Fruit fly (Drosophila melanogaster) whole organism, embryonic: ENCODE results near the gene CG15877.

Experiments used
- Antp ChIP-seq: fragments of 200-800 bp; sonication (Bioruptor generic); optimal IDR thresholded peaks from 3 replicates; lab custom pipeline; 2016; ENCODE audit warnings: missing biosample characterization, missing genetic modification characterization
- Asciz ChIP-seq: fragments of 200-800 bp; sonication (Bioruptor generic); optimal IDR thresholded peaks from 2 replicates; lab custom pipeline; 2017; ENCODE audit warnings: missing biosample characterization, mild to moderate bottlenecking, missing genetic modification characterization, missing genetic modification reagents
- Bteb2 ChIP-seq: fragments of 200-800 bp; sonication (Bioruptor generic); optimal IDR thresholded peaks from 2 replicates; lab custom pipeline; 2016; ENCODE audit warnings: missing biosample characterization, missing genetic modification characterization
- CG12769 ChIP-seq: fragments of 200-800 bp; sonication (Bioruptor generic); optimal IDR thresholded peaks from 2 replicates; lab custom pipeline; 2019; ENCODE audit warnings: missing biosample characterization, mild to moderate bottlenecking, missing genetic modification characterization, moderate library complexity
- CG16779 ChIP-seq: fragments of 200-800 bp; sonication (Bioruptor generic); IDR thresholded peaks from 2 replicates; pipeline ENCODE4 v1.3.6; 2022; ENCODE audit warnings: missing biosample characterization, missing genetic modification characterization
- CG16863 ChIP-seq: fragments of 200-800 bp; sonication (Bioruptor generic); optimal IDR thresholded peaks from 3 replicates; lab custom pipeline; 2016; ENCODE audit warnings: missing biosample characterization, missing genetic modification characterization
- CG18599 ChIP-seq: fragments of 200-800 bp; sonication (Bioruptor generic); optimal IDR thresholded peaks from 3 replicates; lab custom pipeline; 2017; ENCODE audit warnings: missing biosample characterization, missing genetic modification characterization, mild to moderate bottlenecking, moderate library complexity, missing genetic modification reagents
- CG34376 ChIP-seq: fragments of 200-800 bp; sonication (Bioruptor generic); optimal IDR thresholded peaks from 2 replicates; lab custom pipeline; 2018; ENCODE audit warnings: missing biosample characterization, mild to moderate bottlenecking, missing genetic modification characterization
- CG6272 ChIP-seq: fragments of 200-800 bp; sonication (Bioruptor generic); IDR thresholded peaks from 2 replicates; pipeline ENCODE4 v1.3.6; 2022; ENCODE audit warnings: missing biosample characterization, missing genetic modification characterization
- CG7357 ChIP-seq: fragments of 200-800 bp; sonication (Bioruptor generic); IDR thresholded peaks from 3 replicates; pipeline ENCODE4 v1.3.6; 2022; ENCODE audit warnings: missing biosample characterization, missing genetic modification characterization
- Doc2 ChIP-seq: fragments of 200-800 bp; sonication (Bioruptor generic); IDR thresholded peaks from 2 replicates; pipeline ENCODE4 v1.3.6; 2022; ENCODE audit warnings: missing biosample characterization, missing genetic modification characterization
- Fer2 ChIP-seq: fragments of 200-800 bp; sonication (Bioruptor generic); optimal IDR thresholded peaks from 2 replicates; lab custom pipeline; 2018; ENCODE audit warnings: missing biosample characterization, mild to moderate bottlenecking, missing genetic modification characterization, moderate library complexity
- HHEX ChIP-seq: fragments of 200-800 bp; sonication (Bioruptor generic); optimal IDR thresholded peaks from 3 replicates; lab custom pipeline; 2017; ENCODE audit warnings: missing biosample characterization, mild to moderate bottlenecking, missing genetic modification characterization, missing genetic modification reagents
- Neu2 ChIP-seq: fragments of 200-800 bp; sonication (Bioruptor generic); optimal IDR thresholded peaks from 3 replicates; lab custom pipeline; 2016; ENCODE audit warnings: missing biosample characterization, missing genetic modification characterization, borderline replicate concordance
- Nf-YB ChIP-seq: fragments of 200-800 bp; sonication (Bioruptor generic); optimal IDR thresholded peaks from 3 replicates; lab custom pipeline; 2019; ENCODE audit warnings: missing biosample characterization, mild to moderate bottlenecking, missing genetic modification characterization, moderate library complexity
- Oli ChIP-seq: fragments of 200-800 bp; sonication (Bioruptor generic); optimal IDR thresholded peaks from 2 replicates; lab custom pipeline; 2018; ENCODE audit warnings: missing biosample characterization, mild to moderate bottlenecking, missing genetic modification characterization, moderate library complexity
- Opbp ChIP-seq: fragments of 200-800 bp; sonication (Bioruptor generic); IDR thresholded peaks from 3 replicates; pipeline ENCODE4 v1.3.6; 2022; ENCODE audit warnings: missing biosample characterization, missing genetic modification characterization; ENCODE audit not compliant: partially characterized antibody
- Ptx1 ChIP-seq: fragments of 200-800 bp; sonication (Bioruptor generic); IDR thresholded peaks from 2 replicates; pipeline ENCODE4 v1.3.6; 2022; ENCODE audit warnings: missing biosample characterization, missing genetic modification characterization
- br ChIP-seq: fragments of >200 bp; optimal IDR thresholded peaks from 2 replicates; lab custom pipeline; 2017
- bsh ChIP-seq, 2 experiments: fragments of 200-800 bp; sonication (Bioruptor generic); optimal IDR thresholded peaks; 2 replicates each; lab custom pipeline; 2017 to 2018; ENCODE audit warnings: mild to moderate bottlenecking in 2 of 2, missing biosample characterization in 2 of 2, missing genetic modification characterization in 2 of 2, moderate library complexity in 1 of 2
- fd3F ChIP-seq: fragments of 200-800 bp; sonication (Bioruptor generic); optimal IDR thresholded peaks from 2 replicates; lab custom pipeline; 2018; ENCODE audit warnings: missing biosample characterization, mild to moderate bottlenecking, missing genetic modification characterization, moderate library complexity
- fd64A ChIP-seq: fragments of 200-800 bp; sonication (Bioruptor generic); optimal IDR thresholded peaks from 3 replicates; lab custom pipeline; 2018; ENCODE audit warnings: missing biosample characterization, mild to moderate bottlenecking, missing genetic modification characterization
- ham ChIP-seq: fragments of 200-800 bp; sonication (Bioruptor generic); IDR thresholded peaks from 2 replicates; pipeline ENCODE4 v1.3.6; 2022; ENCODE audit warnings: missing biosample characterization, missing genetic modification characterization
- nom ChIP-seq: fragments of 200-800 bp; sonication (Bioruptor generic); optimal IDR thresholded peaks from 2 replicates; lab custom pipeline; 2017; ENCODE audit warnings: missing biosample characterization, missing genetic modification characterization, mild to moderate bottlenecking, moderate library complexity, missing genetic modification reagents
- phol ChIP-seq: fragments of 200-800 bp; sonication (Bioruptor generic); optimal IDR thresholded peaks from 3 replicates; lab custom pipeline; 2018; ENCODE audit warnings: missing biosample characterization, mild to moderate bottlenecking, missing genetic modification characterization, moderate library complexity
- pnt ChIP-seq: fragments of 200-800 bp; sonication (Bioruptor generic); optimal IDR thresholded peaks from 3 replicates; lab custom pipeline; 2016; ENCODE audit warnings: missing biosample characterization, missing genetic modification characterization
- repo ChIP-seq: fragments of 200-800 bp; sonication (Bioruptor generic); optimal IDR thresholded peaks from 2 replicates; lab custom pipeline; 2016; ENCODE audit warnings: missing biosample characterization, missing genetic modification characterization
- sens-2 ChIP-seq: fragments of 200-800 bp; sonication (Bioruptor generic); IDR thresholded peaks from 2 replicates; pipeline ENCODE4 v1.3.6; 2022; ENCODE audit warnings: missing biosample characterization, missing genetic modification characterization
- tna ChIP-seq: fragments of 200-800 bp; sonication (Bioruptor generic); IDR thresholded peaks from 2 replicates; pipeline ENCODE4 v1.3.6; 2022; ENCODE audit warnings: missing biosample characterization, missing genetic modification characterization; ENCODE audit not compliant: partially characterized antibody
- unpg ChIP-seq: fragments of 200-800 bp; sonication (Bioruptor generic); optimal IDR thresholded peaks from 3 replicates; lab custom pipeline; 2018; ENCODE audit warnings: missing biosample characterization, mild to moderate bottlenecking, missing genetic modification characterization, moderate library complexity
- wek ChIP-seq: fragments of 200-800 bp; sonication (Bioruptor generic); optimal IDR thresholded peaks from 3 replicates; lab custom pipeline; 2018; ENCODE audit warnings: missing biosample characterization, mild to moderate bottlenecking, missing genetic modification characterization, moderate library complexity

Gene CG15877

dm6 chr3L:2332228-2332627 lies 45.1 kb downstream of the CG15877 start (continued):
- TF ChIP-seq wek (GFP tag; lab: Kevin White, UChicago) (no peak), CG7357 (GFP tag; lab: Robert Waterston, UW) (0 out of 3 replicates have a peak, but pooled peaks have one; percentile 28), CG18599 (GFP tag; lab: Kevin White, UChicago) (peak; percentile 67), fd3F (GFP tag; lab: Kevin White, UChicago) (no peak), tna (no peak), pnt (no peak), Doc2 (no peak), Nf-YB (GFP tag; lab: Kevin White, UChicago) (no peak), phol (no peak), CG34376 (GFP tag; lab: Kevin White, UChicago) (no peak), Ptx1 (0 out of 2 replicates have a peak, but pooled peaks have one; percentile 9), Fer2 (tag; lab: Kevin White, UChicago) (no peak), Oli (tag; lab: Kevin White, UChicago) (no peak), CG16863 (no peak)

DNA sequence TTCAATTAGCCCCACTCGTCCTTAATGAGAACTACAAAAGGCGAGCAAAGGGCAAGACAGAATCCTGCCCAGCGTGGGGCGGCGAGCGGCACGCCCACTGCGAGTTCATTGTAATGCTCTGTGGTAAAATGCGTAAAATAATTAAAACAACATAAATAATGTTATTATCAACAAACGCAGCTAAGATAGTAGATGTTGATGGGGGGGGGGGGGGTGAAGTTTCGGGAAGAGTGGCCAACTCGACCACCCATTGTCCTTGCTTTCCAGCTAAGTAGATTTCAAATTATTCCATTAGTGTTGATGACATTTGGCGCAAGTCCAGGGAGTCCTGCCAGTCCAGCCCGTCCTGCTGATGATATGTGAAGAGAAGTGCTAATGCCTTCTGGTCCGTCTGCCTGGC lies 48.6 kb downstream of the CG15877 start:
- TF ChIP-seq HHEX (GFP tag; lab: Kevin White, UChicago) (no peak), nom (no peak), fd64A (no peak), CG12769 (tag; lab: Kevin White, UChicago) (no peak), Bteb2 (GFP tag; lab: Kevin White, UChicago) (no peak), bsh (GFP tag; optimal IDR thresholded peaks at IDR 0.05; lab: Kevin White, UChicago) (no peak), sens-2 (GFP tag; lab: Robert Waterston, UW) (no peak), br (lab: Kevin White, UChicago) (no peak), CG6272 (GFP tag; lab: Robert Waterston, UW) (no peak), repo (GFP tag; lab: Kevin White, UChicago) (no peak), unpg (GFP tag; lab: Kevin White, UChicago) (no peak), CG16779 (no peak), Opbp (GFP tag; lab: Robert Waterston, UW) (no peak), Neu2 (GFP tag; lab: Kevin White, UChicago) (no peak), ham (no peak), Antp (GFP tag; lab: Kevin White, UChicago) (no peak), Asciz (no peak)
